Worm (Caenorhabditis elegans): Measurements from ENCODE around the gene R03H10.5.

DNA sequence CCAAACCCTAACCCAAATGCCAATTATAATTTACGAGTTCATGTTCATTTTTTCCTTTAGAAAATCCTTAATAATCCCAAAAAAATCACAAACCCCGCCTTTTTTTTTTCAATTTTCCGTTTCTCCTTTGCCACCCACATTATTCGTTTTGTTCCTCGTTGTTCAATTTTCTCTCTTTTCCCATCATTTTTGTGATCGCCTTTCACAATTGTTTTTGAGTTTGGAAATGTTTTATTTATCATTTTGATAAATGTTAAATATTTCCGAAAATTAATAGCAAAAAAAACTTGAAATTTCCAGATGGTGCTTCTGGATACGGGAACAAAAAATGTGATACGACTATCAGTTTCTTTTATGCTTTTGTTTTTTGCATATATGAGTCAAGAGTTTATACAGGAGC is 44.9 kb upstream of the R03H10.5 start, which contains the start of gene F31D5.2:
- TF ChIP-seq him-1 (tag; optimal IDR thresholded peaks at IDR 0.05), result no peak
- TF ChIP-seq dao-5 (tag; optimal IDR thresholded peaks at IDR 0.05), result no peak
- TF ChIP-seq W03F9.2 (tag; optimal IDR thresholded peaks at IDR 0.05), result no peak

Measured in whole organism, L4/young adult.